Fruit fly (Drosophila melanogaster) S2 (cell line): Measurements from ENCODE around the gene Spn85F.

Experiments used
- CG8478 ChIP-seq: fragments of >200 bp; optimal IDR thresholded peaks from 2 replicates; lab custom pipeline; 2018
- CTCF ChIP-seq, 2 experiments: fragments of >200 bp; optimal IDR thresholded peaks; 2 replicates each; lab custom pipeline; 2018

dm6 chr3R:10028378-10028777 is 31.4 kb downstream of the Spn85F start:
- no peak for TF ChIP-seq CG8478 (lab: Kevin White, UChicago)
- no peak for TF ChIP-seq CTCF (optimal IDR thresholded peaks at IDR 0.05; lab: Kevin White, UChicago)
